Fruit fly (Drosophila melanogaster) whole organism, prepupa: ENCODE data around the gene CG9917.
A peak's percentile ranks its signal among the peaks of the same experiment; 100 is the strongest.

Experiments used
- Blimp-1 ChIP-seq: fragments of 200-800 bp; sonication (Bioruptor generic); optimal IDR thresholded peaks from 3 replicates; lab custom pipeline; 2017; ENCODE audit warnings: missing biosample characterization, missing genetic modification characterization, mild to moderate bottlenecking, moderate library complexity, missing genetic modification reagents
- CG11294 ChIP-seq: fragments of 200-800 bp; sonication (Bioruptor generic); IDR thresholded peaks from 2 replicates; pipeline ENCODE4 v1.3.6; 2022; ENCODE audit warnings: missing biosample characterization, missing genetic modification characterization
- CG11762 ChIP-seq: fragments of 200-800 bp; sonication (Bioruptor generic); optimal IDR thresholded peaks from 3 replicates; lab custom pipeline; 2016; ENCODE audit warnings: missing biosample characterization, missing genetic modification characterization; ENCODE audit not compliant: insufficient read depth
- CG15336 ChIP-seq: fragments of 200-800 bp; sonication (Bioruptor generic); IDR thresholded peaks from 2 replicates; pipeline ENCODE4 v1.3.6; 2022; ENCODE audit warnings: missing biosample characterization, missing genetic modification characterization
- CG1621 ChIP-seq: fragments of 200-800 bp; sonication (Bioruptor generic); optimal IDR thresholded peaks from 3 replicates; lab custom pipeline; 2018; ENCODE audit warnings: missing biosample characterization, mild to moderate bottlenecking, missing genetic modification characterization
- CG3032 ChIP-seq: fragments of 200-800 bp; optimal IDR thresholded peaks from 2 replicates; lab custom pipeline; 2019; ENCODE audit warnings: missing biosample characterization, mild to moderate bottlenecking, missing genetic modification characterization, moderate library complexity
- CG31627 ChIP-seq: fragments of 200-800 bp; sonication (Bioruptor generic); optimal IDR thresholded peaks from 3 replicates; lab custom pipeline; 2016; ENCODE audit warnings: missing biosample characterization, missing genetic modification characterization
- CG34406 ChIP-seq: fragments of 200-800 bp; sonication (Bioruptor generic); optimal IDR thresholded peaks from 3 replicates; lab custom pipeline; 2016; ENCODE audit warnings: missing biosample characterization, missing genetic modification characterization
- CG3919 ChIP-seq: fragments of 200-800 bp; sonication (Bioruptor generic); optimal IDR thresholded peaks from 3 replicates; lab custom pipeline; 2016; ENCODE audit warnings: missing biosample characterization, missing genetic modification characterization
- CG6163 ChIP-seq: fragments of 200-800 bp; sonication (Bioruptor generic); IDR thresholded peaks from 3 replicates; pipeline ENCODE4 v1.3.6; 2022; ENCODE audit warnings: missing biosample characterization, missing genetic modification characterization
- CG6854 ChIP-seq: fragments of 200-800 bp; sonication (Bioruptor generic); optimal IDR thresholded peaks from 2 replicates; lab custom pipeline; 2017; ENCODE audit warnings: missing biosample characterization, mild to moderate bottlenecking, missing genetic modification characterization
- CG9139 ChIP-seq: fragments of 200-800 bp; sonication (Bioruptor generic); optimal IDR thresholded peaks from 3 replicates; lab custom pipeline; 2017; ENCODE audit warnings: missing biosample characterization, mild to moderate bottlenecking, missing genetic modification characterization
- Eip75B ChIP-seq: fragments of 200-800 bp; sonication (Bioruptor generic); optimal IDR thresholded peaks from 3 replicates; lab custom pipeline; 2016; ENCODE audit warnings: missing biosample characterization, missing genetic modification characterization
- Eip78C ChIP-seq: fragments of 200-800 bp; sonication (Bioruptor generic); peaks from one replicate; lab custom pipeline; 2016; ENCODE audit warnings: missing biosample characterization, missing genetic modification characterization
- Eip93F ChIP-seq: fragments of 200-800 bp; sonication (Bioruptor generic); optimal IDR thresholded peaks from 2 replicates; lab custom pipeline; 2016; ENCODE audit warnings: missing biosample characterization, mild to moderate bottlenecking, missing genetic modification characterization
- Ets21C ChIP-seq: fragments of 200-800 bp; sonication (Bioruptor generic); optimal IDR thresholded peaks from 3 replicates; lab custom pipeline; 2016; ENCODE audit warnings: missing biosample characterization, missing genetic modification characterization
- Ets96B ChIP-seq: fragments of 200-800 bp; optimal IDR thresholded peaks from 2 replicates; lab custom pipeline; 2019; ENCODE audit warnings: missing biosample characterization, mild to moderate bottlenecking, missing genetic modification characterization, moderate library complexity
- Hr39 ChIP-seq: fragments of 200-800 bp; sonication (Bioruptor generic); optimal IDR thresholded peaks from 2 replicates; lab custom pipeline; 2016; ENCODE audit warnings: missing biosample characterization, missing genetic modification characterization
- Hr4 ChIP-seq: fragments of 200-800 bp; sonication (Bioruptor generic); optimal IDR thresholded peaks from 3 replicates; lab custom pipeline; 2016; ENCODE audit warnings: missing biosample characterization, missing genetic modification characterization
- Sox102F ChIP-seq: fragments of 200-800 bp; sonication (Bioruptor generic); optimal IDR thresholded peaks from 2 replicates; lab custom pipeline; 2016; ENCODE audit warnings: missing biosample characterization, mild to moderate bottlenecking, missing genetic modification characterization
- Sox14 ChIP-seq: fragments of 200-800 bp; sonication (Bioruptor generic); optimal IDR thresholded peaks from 3 replicates; lab custom pipeline; 2016; ENCODE audit warnings: missing biosample characterization, missing genetic modification characterization
- cyc ChIP-seq: fragments of 200-800 bp; sonication (Bioruptor generic); optimal IDR thresholded peaks from 3 replicates; lab custom pipeline; 2016; ENCODE audit warnings: missing biosample characterization, missing genetic modification characterization
- dsx ChIP-seq: fragments of 200-800 bp; optimal IDR thresholded peaks from 3 replicates; lab custom pipeline; 2019; ENCODE audit warnings: missing biosample characterization, mild to moderate bottlenecking, missing genetic modification characterization, moderate library complexity; ENCODE audit not compliant: poor library complexity, severe bottlenecking
- eg ChIP-seq: fragments of 200-800 bp; sonication (Bioruptor generic); IDR thresholded peaks from 3 replicates; pipeline ENCODE4 v1.3.6; 2022; ENCODE audit warnings: missing biosample characterization, missing genetic modification characterization
- esn ChIP-seq: fragments of 200-800 bp; sonication (Bioruptor generic); optimal IDR thresholded peaks from 2 replicates; lab custom pipeline; 2016; ENCODE audit warnings: missing biosample characterization, mild to moderate bottlenecking, missing genetic modification characterization, moderate library complexity
- fd59A ChIP-seq: fragments of 200-800 bp; sonication (Bioruptor generic); optimal IDR thresholded peaks from 2 replicates; lab custom pipeline; 2017; ENCODE audit warnings: missing biosample characterization, mild to moderate bottlenecking, missing genetic modification characterization, missing genetic modification reagents
- fd85E ChIP-seq: fragments of 200-800 bp; sonication (Bioruptor generic); optimal IDR thresholded peaks from 3 replicates; lab custom pipeline; 2016; ENCODE audit warnings: missing biosample characterization, missing genetic modification characterization
- fkh ChIP-seq: fragments of 200-800 bp; sonication (Bioruptor generic); optimal IDR thresholded peaks from 3 replicates; lab custom pipeline; 2017; ENCODE audit warnings: missing biosample characterization, mild to moderate bottlenecking, missing genetic modification characterization, moderate library complexity
- lz ChIP-seq: fragments of 200-800 bp; sonication (Bioruptor generic); optimal IDR thresholded peaks from 3 replicates; lab custom pipeline; 2016; ENCODE audit warnings: missing biosample characterization, missing genetic modification characterization
- pdm3 ChIP-seq: fragments of 200-800 bp; sonication (Bioruptor generic); optimal IDR thresholded peaks from 3 replicates; lab custom pipeline; 2016; ENCODE audit warnings: missing biosample characterization, missing genetic modification characterization
- salr ChIP-seq, 2 experiments: fragments of 200-800 bp; sonication (Bioruptor generic); optimal IDR thresholded peaks; 3 replicates each; lab custom pipeline; 2016 to 2018; ENCODE audit warnings: missing biosample characterization in 2 of 2, missing genetic modification characterization in 2 of 2, mild to moderate bottlenecking in 1 of 2
- spab ChIP-seq: fragments of 200-800 bp; sonication (Bioruptor generic); optimal IDR thresholded peaks from 2 replicates; lab custom pipeline; 2017; ENCODE audit warnings: missing biosample characterization, mild to moderate bottlenecking, missing genetic modification characterization, missing genetic modification reagents
- topi ChIP-seq: fragments of 200-800 bp; sonication (Bioruptor generic); optimal IDR thresholded peaks from 3 replicates; lab custom pipeline; 2016; ENCODE audit warnings: missing biosample characterization, missing genetic modification characterization
- vri ChIP-seq: fragments of 200-800 bp; sonication (Bioruptor generic); optimal IDR thresholded peaks from 3 replicates; lab custom pipeline; 2016; ENCODE audit warnings: missing biosample characterization, mild to moderate bottlenecking, missing genetic modification characterization

The CG9917 gene

dm6 chrX:16297618-16298017 lies 25.4 kb downstream of the CG9917 start, which contains the start of gene ERp44 (continued):
- TF ChIP-seq CG6163 (GFP tag; lab: Robert Waterston, UW): no peak

DNA sequence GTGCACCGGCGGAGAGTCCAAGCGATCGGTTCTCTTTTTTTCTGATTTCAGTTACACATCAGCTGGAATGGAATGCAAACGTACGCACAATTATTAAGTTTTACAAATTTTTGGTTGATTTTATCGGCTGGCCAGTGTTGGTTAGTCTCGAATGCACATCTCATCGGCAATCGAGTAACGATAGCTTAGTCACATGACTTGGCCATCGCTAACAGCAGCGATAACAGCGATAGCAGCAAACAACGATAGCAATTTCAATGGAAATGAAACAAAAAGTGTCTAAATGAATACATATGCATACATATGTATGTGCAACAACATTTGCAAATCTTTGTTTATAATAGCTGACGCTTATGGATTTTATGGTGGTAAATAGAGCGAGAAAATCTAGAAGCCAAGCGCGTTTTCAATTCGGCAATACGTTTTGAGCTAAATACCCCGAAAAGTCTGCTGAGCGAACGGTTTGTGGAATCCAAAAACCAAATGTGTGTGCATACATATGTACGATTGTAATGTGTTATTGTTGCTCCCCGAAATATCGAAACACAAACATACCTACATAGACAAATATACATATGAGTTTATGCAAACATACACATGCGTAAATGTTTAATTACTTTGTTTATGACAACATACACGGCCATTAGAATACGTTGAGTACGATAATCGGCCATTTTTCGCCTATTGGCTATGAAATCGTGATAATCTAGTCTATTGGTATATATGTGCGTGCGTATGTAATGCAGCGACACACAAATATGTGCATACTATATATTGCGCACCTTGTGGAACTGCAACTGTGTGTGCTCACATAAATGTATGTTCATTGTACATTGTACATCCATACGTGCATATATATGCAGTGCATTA lies 26.4 kb downstream of the CG9917 start, which contains the start of gene CG3632:
CG3632 (plus strand) TSS at position 249 of the 870 bp plus-strand sequence.
- no peak for TF ChIP-seq Eip75B
- TF ChIP-seq topi (GFP tag; lab: Kevin White, UChicago): peak; percentile 51
- no peak for TF ChIP-seq fd59A
- TF ChIP-seq Eip78C (GFP tag; lab: Kevin White, UChicago): peak; percentile 37
- peak; percentile 30 for TF ChIP-seq cyc
- TF ChIP-seq pdm3: no peak
- peak; percentile 40 for TF ChIP-seq CG31627
- peak; percentile 62 for TF ChIP-seq esn
- peak; percentile 11 for TF ChIP-seq CG3032 (tag; lab: Kevin White, UChicago)
- peak; percentile 36 for TF ChIP-seq Blimp-1
- TF ChIP-seq fkh (GFP tag; lab: Kevin White, UChicago): peak; percentile 41
- TF ChIP-seq vri (GFP tag; lab: Kevin White, UChicago): peak; percentile 6
- no peak for TF ChIP-seq Hr4 (GFP tag; lab: Kevin White, UChicago)
- TF ChIP-seq CG11294 (GFP tag; lab: Robert Waterston, UW): no peak
- TF ChIP-seq lz: peak; percentile 36
- peak; percentile 57 for TF ChIP-seq Sox14 (GFP tag; lab: Kevin White, UChicago)
- no peak for TF ChIP-seq Ets96B (tag; lab: Kevin White, UChicago)

dm6 chrX:16292646-16293045 lies 30.4 kb downstream of the CG9917 start:
- TF ChIP-seq Hr39 (GFP tag; lab: Kevin White, UChicago) (no peak), Sox14 (GFP tag; lab: Kevin White, UChicago) (no peak), CG1621 (tag; lab: Kevin White, UChicago) (no peak), topi (GFP tag; lab: Kevin White, UChicago) (no peak), dsx (no peak)

dm6 chrX:16288999-16289398 lies 34.0 kb downstream of the CG9917 start:
- TF ChIP-seq spab (GFP tag; lab: Kevin White, UChicago) (no peak), dsx (no peak), CG9139 (GFP tag; lab: Kevin White, UChicago) (no peak), Ets21C (GFP tag; lab: Kevin White, UChicago) (no peak), Ets96B (tag; lab: Kevin White, UChicago) (no peak), Eip75B (no peak), eg (GFP tag; lab: Robert Waterston, UW) (no peak), CG11762 (GFP tag; lab: Kevin White, UChicago) (no peak), CG6854 (GFP tag; lab: Kevin White, UChicago) (no peak), CG34406 (GFP tag; lab: Kevin White, UChicago) (no peak), CG15336 (GFP tag; lab: Robert Waterston, UW) (no peak), fd85E (GFP tag; lab: Kevin White, UChicago) (no peak), fd59A (no peak), salr (GFP tag; optimal IDR thresholded peaks at IDR 0.05; lab: Kevin White, UChicago) (no peak), Sox102F (GFP tag; lab: Kevin White, UChicago) (no peak), topi (GFP tag; lab: Kevin White, UChicago) (no peak), Eip93F (no peak), cyc (no peak), lz (no peak), CG3919 (GFP tag; lab: Kevin White, UChicago) (no peak)
